Worm (Caenorhabditis elegans): ENCODE measurements around the gene nhr-180.

Gene nhr-180

ce11 chrV:624922-625321, 42.4 kb downstream of the nhr-180 start, which contains the start of gene srt-17:
TSS of gene srt-17 (minus strand) at chrV:625022.
- TF ChIP-seq snpc-1.2 (GFP tag; IDR thresholded peaks at IDR 0.05) = no peak
- TF ChIP-seq mdt-29 (GFP tag; IDR thresholded peaks at IDR 0.05) = no peak
- no peak for TF ChIP-seq fos-1 (tag; optimal IDR thresholded peaks at IDR 0.05)
- no peak for TF ChIP-seq rbr-2 (tag; optimal IDR thresholded peaks at IDR 0.05)
- TF ChIP-seq Y5F2A.4 (GFP tag; optimal IDR thresholded peaks at IDR 0.05) = no peak
- TF ChIP-seq php-3 (GFP tag; IDR thresholded peaks at IDR 0.05) = no peak
- no peak for TF ChIP-seq duxl-1 (tag; optimal IDR thresholded peaks at IDR 0.05; ENCODE audit: poor library complexity)
- TF ChIP-seq nhr-28 (tag; optimal IDR thresholded peaks at IDR 0.05) = no peak
- no peak for TF ChIP-seq mes-2 (tag; optimal IDR thresholded peaks at IDR 0.05; ENCODE audit: poor library complexity, severe bottlenecking)
- TF ChIP-seq tra-1 (GFP tag; IDR thresholded peaks at IDR 0.05) = no peak
- no peak for TF ChIP-seq ztf-11 (tag; optimal IDR thresholded peaks at IDR 0.05)
- no peak for TF ChIP-seq ceh-20 (GFP tag; IDR thresholded peaks at IDR 0.05)
- no peak for TF ChIP-seq ctbp-1 (GFP tag; IDR thresholded peaks at IDR 0.05)
- TF ChIP-seq unc-39 (tag; optimal IDR thresholded peaks at IDR 0.05) = no peak
- TF ChIP-seq saeg-2 (GFP tag; IDR thresholded peaks at IDR 0.05) = no peak
- no peak for TF ChIP-seq F44E2.7 (GFP tag; IDR thresholded peaks at IDR 0.05)
- TF ChIP-seq egl-27 (tag; optimal IDR thresholded peaks at IDR 0.05) = no peak
- no peak for TF ChIP-seq lin-38 (GFP tag; IDR thresholded peaks at IDR 0.05)

ce11 chrV:622902-623301, 44.4 kb downstream of the nhr-180 start, which contains the start of gene F48G7.5:
TSS of gene F48G7.5 (minus strand) at chrV:622935.
- TF ChIP-seq pqm-1 (tag; optimal IDR thresholded peaks at IDR 0.05) (peak; percentile 26), T20F7.1 (GFP tag; optimal IDR thresholded peaks at IDR 0.05) (no peak), dve-1 (tag; optimal IDR thresholded peaks at IDR 0.05; ENCODE audit: insufficient read depth) (peak; percentile 6), nhr-237 (tag; optimal IDR thresholded peaks at IDR 0.05) (no peak), daf-16 (GFP tag; optimal IDR thresholded peaks at IDR 0.05) (no peak), daf-16 (tag; optimal IDR thresholded peaks at IDR 0.05) (peak; percentile 78)

- TF ChIP-seq unc-130 (GFP tag; optimal IDR thresholded peaks at IDR 0.05) (no peak), set-16 (GFP tag; IDR thresholded peaks at IDR 0.05) (peak; percentile 51), aha-1 (tag) (peak; percentile 3)
These were observed 46.3 kb downstream of the nhr-180 start for ce11 chrV:620987-621386.

ce11 chrV:619054-619453, 48.3 kb downstream of the nhr-180 start, which contains the start of gene F48G7.4:
TSS of gene F48G7.4 (plus strand) at chrV:619453.
- TF ChIP-seq spr-3 (GFP tag; optimal IDR thresholded peaks at IDR 0.05) (no peak), dmd-6 (GFP tag; IDR thresholded peaks at IDR 0.05) (peak; percentile 75), ztf-11 (tag; optimal IDR thresholded peaks at IDR 0.05) (no peak), hif-1 (tag; optimal IDR thresholded peaks at IDR 0.05) (peak in 1 of 2 experiments; percentile 26), lin-13 (GFP tag; optimal IDR thresholded peaks at IDR 0.05) (no peak), arid-1 (GFP tag; conservative IDR thresholded peaks at IDR 0.05) (no peak), rbr-2 (tag; optimal IDR thresholded peaks at IDR 0.05) (peak; percentile 84), skn-1 (tag; optimal IDR thresholded peaks at IDR 0.05) (no peak), lin-1 (GFP tag; IDR thresholded peaks at IDR 0.05) (no peak), hmg-1.1 (GFP tag; IDR thresholded peaks at IDR 0.05) (peak; percentile 56; the same call in 1 of the 2 replicates), T26A8.4 (GFP tag; IDR thresholded peaks at IDR 0.05) (no peak), F10B5.3 (tag; optimal IDR thresholded peaks at IDR 0.05) (no peak), dve-1 (tag; optimal IDR thresholded peaks at IDR 0.05; ENCODE audit: insufficient read depth) (peak; percentile 47), zip-2 (tag; optimal IDR thresholded peaks at IDR 0.05) (no peak), nhr-28 (tag; optimal IDR thresholded peaks at IDR 0.05) (peak; percentile 74), unc-62 (GFP tag; optimal IDR thresholded peaks at IDR 0.05 in 1 of 2) (peak in 1 of 2 experiments; percentile 99), unc-62 (tag; optimal IDR thresholded peaks at IDR 0.05) (no peak), hlh-30 (tag; optimal IDR thresholded peaks at IDR 0.05; ENCODE audit: insufficient read depth) (peak; percentile 79), F37D6.2 (tag; optimal IDR thresholded peaks at IDR 0.05) (peak; percentile 15), ceh-20 (GFP tag; IDR thresholded peaks at IDR 0.05) (peak; percentile 60; the same call in 1 of the 2 replicates), hlh-11 (tag; optimal IDR thresholded peaks at IDR 0.05) (peak; percentile 71), spr-1 (tag; optimal IDR thresholded peaks at IDR 0.05) (no peak), tag-97 (GFP tag; IDR thresholded peaks at IDR 0.05) (0 out of 2 replicates have a peak, but pooled peaks have one; percentile 33), mxl-2 (GFP tag; conservative IDR thresholded peaks at IDR 0.05) (no peak), fkh-10 (GFP tag; optimal IDR thresholded peaks at IDR 0.05) (peak; percentile 65)
